Fruit fly (Drosophila melanogaster) whole organism, embryonic: Measurements from ENCODE around the gene CG14410.

Experiments
- CG10274 ChIP-seq: fragments of 200-800 bp; sonication (Bioruptor generic); optimal IDR thresholded peaks from 3 replicates; lab custom pipeline; 2017; ENCODE audit warnings: missing biosample characterization, mild to moderate bottlenecking, missing genetic modification characterization
- CG10321 ChIP-seq: fragments of 200-800 bp; sonication (Bioruptor generic); IDR thresholded peaks from 2 replicates; pipeline ENCODE4 v1.3.6; 2022; ENCODE audit warnings: missing biosample characterization, missing genetic modification characterization
- CG10654 ChIP-seq: fragments of 200-800 bp; sonication (Bioruptor generic); optimal IDR thresholded peaks from 2 replicates; lab custom pipeline; 2016; ENCODE audit warnings: missing biosample characterization, missing genetic modification characterization
- CG10959 ChIP-seq: fragments of 200-800 bp; sonication (Bioruptor generic); IDR thresholded peaks from 2 replicates; pipeline ENCODE4 v1.3.6; 2022; ENCODE audit warnings: missing biosample characterization, missing genetic modification characterization
- CG14014 ChIP-seq: fragments of 200-800 bp; sonication (Bioruptor generic); IDR thresholded peaks from 2 replicates; pipeline ENCODE4 v1.3.6; 2022; ENCODE audit warnings: missing biosample characterization, missing genetic modification characterization
- CG14965 ChIP-seq: fragments of 200-800 bp; sonication (Bioruptor generic); optimal IDR thresholded peaks from 2 replicates; lab custom pipeline; 2016; ENCODE audit warnings: missing biosample characterization, missing genetic modification characterization, borderline replicate concordance
- CG15514 ChIP-seq: fragments of 200-800 bp; sonication (Bioruptor generic); optimal IDR thresholded peaks from 3 replicates; lab custom pipeline; 2017; ENCODE audit warnings: missing biosample characterization, missing genetic modification characterization, mild to moderate bottlenecking, moderate library complexity, missing genetic modification reagents
- CG15601 ChIP-seq: fragments of 200-800 bp; sonication (Bioruptor generic); optimal IDR thresholded peaks from 3 replicates; lab custom pipeline; 2019; ENCODE audit warnings: missing biosample characterization, mild to moderate bottlenecking, missing genetic modification characterization, moderate library complexity
- CG17568 ChIP-seq: fragments of 200-800 bp; sonication (Bioruptor generic); optimal IDR thresholded peaks from 2 replicates; lab custom pipeline; 2018; ENCODE audit warnings: missing biosample characterization, mild to moderate bottlenecking, missing genetic modification characterization, moderate library complexity
- CG17802 ChIP-seq: fragments of 200-800 bp; sonication (Bioruptor generic); optimal IDR thresholded peaks from 2 replicates; lab custom pipeline; 2018; ENCODE audit warnings: missing biosample characterization, mild to moderate bottlenecking, missing genetic modification characterization, moderate library complexity
- CG2129 ChIP-seq: fragments of 200-800 bp; sonication (Bioruptor generic); IDR thresholded peaks from 2 replicates; pipeline ENCODE4 v1.3.6; 2022; ENCODE audit warnings: missing biosample characterization, missing genetic modification characterization; ENCODE audit not compliant: partially characterized antibody
- CG2712 ChIP-seq: fragments of 200-800 bp; optimal IDR thresholded peaks from 3 replicates; lab custom pipeline; 2019; ENCODE audit warnings: missing biosample characterization, mild to moderate bottlenecking, missing genetic modification characterization, moderate library complexity
- CG2889 ChIP-seq: fragments of 200-800 bp; sonication (Bioruptor generic); IDR thresholded peaks from 3 replicates; pipeline ENCODE4 v1.3.6; 2022; ENCODE audit warnings: missing biosample characterization, missing genetic modification characterization
- CG30020 ChIP-seq: fragments of 200-800 bp; optimal IDR thresholded peaks from 2 replicates; lab custom pipeline; 2019; ENCODE audit warnings: missing biosample characterization, mild to moderate bottlenecking, missing genetic modification characterization, moderate library complexity
- CG32532 ChIP-seq: fragments of 200-800 bp; sonication (Bioruptor generic); IDR thresholded peaks from 2 replicates; pipeline ENCODE4 v1.3.6; 2022; ENCODE audit warnings: missing biosample characterization, missing genetic modification characterization
- CG3847 ChIP-seq: fragments of 200-800 bp; sonication (Bioruptor generic); IDR thresholded peaks from 2 replicates; pipeline ENCODE4 v1.3.6; 2022; ENCODE audit warnings: missing biosample characterization, missing genetic modification characterization
- CG6854 ChIP-seq: fragments of 200-800 bp; sonication (Bioruptor generic); optimal IDR thresholded peaks from 3 replicates; lab custom pipeline; 2017; ENCODE audit warnings: missing biosample characterization, mild to moderate bottlenecking, missing genetic modification characterization
- CG8478 ChIP-seq: fragments of >200 bp; optimal IDR thresholded peaks from 2 replicates; lab custom pipeline; 2018
- CG8924 ChIP-seq: fragments of 200-800 bp; optimal IDR thresholded peaks from 3 replicates; lab custom pipeline; 2019; ENCODE audit warnings: missing biosample characterization, mild to moderate bottlenecking, missing genetic modification characterization, moderate library complexity
- CG9727 ChIP-seq: fragments of 200-800 bp; sonication (Bioruptor generic); optimal IDR thresholded peaks from 3 replicates; lab custom pipeline; 2017; ENCODE audit warnings: missing biosample characterization, mild to moderate bottlenecking, missing genetic modification characterization
- CG9876 ChIP-seq: fragments of 200-800 bp; sonication (Bioruptor generic); optimal IDR thresholded peaks from 2 replicates; lab custom pipeline; 2016; ENCODE audit warnings: missing biosample characterization, missing genetic modification characterization
- CoRest ChIP-seq: fragments of 200-800 bp; sonication (Bioruptor generic); optimal IDR thresholded peaks from 3 replicates; lab custom pipeline; 2018; ENCODE audit warnings: missing biosample characterization, mild to moderate bottlenecking, missing genetic modification characterization, moderate library complexity
- Dref ChIP-seq: fragments of 200-800 bp; sonication (Bioruptor generic); IDR thresholded peaks from 2 replicates; pipeline ENCODE4 v1.3.6; 2022; ENCODE audit warnings: missing biosample characterization, missing genetic modification characterization
- Gug ChIP-seq: fragments of 200-800 bp; sonication (Bioruptor generic); IDR thresholded peaks from 4 replicates; pipeline ENCODE4 v1.3.6; 2022; ENCODE audit warnings: missing biosample characterization, missing genetic modification characterization
- Lhr ChIP-seq: fragments of 200-800 bp; sonication (Bioruptor generic); optimal IDR thresholded peaks from 3 replicates; lab custom pipeline; 2017; ENCODE audit warnings: mild to moderate bottlenecking, missing biosample characterization, missing genetic modification reagents, missing genetic modification characterization
- MESR4 ChIP-seq: fragments of 200-800 bp; sonication (Bioruptor generic); optimal IDR thresholded peaks from 2 replicates; lab custom pipeline; 2018; ENCODE audit warnings: missing biosample characterization, mild to moderate bottlenecking, missing genetic modification characterization, moderate library complexity
- Meics ChIP-seq: fragments of 200-800 bp; sonication (Bioruptor generic); optimal IDR thresholded peaks from 2 replicates; lab custom pipeline; 2017; ENCODE audit warnings: missing biosample characterization, mild to moderate bottlenecking, missing genetic modification characterization
- Nf-YC ChIP-seq: fragments of 200-800 bp; optimal IDR thresholded peaks from 3 replicates; lab custom pipeline; 2019; ENCODE audit warnings: missing biosample characterization, mild to moderate bottlenecking, missing genetic modification characterization, moderate library complexity
- Sox100B ChIP-seq: fragments of 200-800 bp; sonication (Bioruptor generic); optimal IDR thresholded peaks from 3 replicates; lab custom pipeline; 2018; ENCODE audit warnings: missing biosample characterization, mild to moderate bottlenecking, missing genetic modification characterization
- Sry-δ ChIP-seq: fragments of 200-800 bp; sonication (Bioruptor generic); optimal IDR thresholded peaks from 2 replicates; lab custom pipeline; 2016; ENCODE audit warnings: missing biosample characterization, missing genetic modification characterization
- YL-1 ChIP-seq: fragments of 200-800 bp; sonication (Bioruptor generic); optimal IDR thresholded peaks from 3 replicates; lab custom pipeline; 2017; ENCODE audit warnings: missing biosample characterization, mild to moderate bottlenecking, missing genetic modification characterization
- chn ChIP-seq: fragments of 200-800 bp; sonication (Bioruptor generic); optimal IDR thresholded peaks from 2 replicates; lab custom pipeline; 2016; ENCODE audit warnings: missing biosample characterization, missing genetic modification characterization
- corto ChIP-seq: fragments of 200-800 bp; sonication (Bioruptor generic); optimal IDR thresholded peaks from 2 replicates; lab custom pipeline; 2016; ENCODE audit warnings: missing biosample characterization, mild to moderate bottlenecking, missing genetic modification characterization, moderate library complexity
- crol ChIP-seq: fragments of 200-800 bp; sonication (Bioruptor generic); IDR thresholded peaks from 2 replicates; pipeline ENCODE4 v1.3.6; 2022; ENCODE audit warnings: missing biosample characterization, missing genetic modification characterization
- dimm ChIP-seq: fragments of 200-800 bp; sonication (Bioruptor generic); IDR thresholded peaks from 2 replicates; pipeline ENCODE4 v1.3.6; 2022; ENCODE audit warnings: missing biosample characterization, missing genetic modification characterization
- fu2 ChIP-seq: fragments of 200-800 bp; sonication (Bioruptor generic); optimal IDR thresholded peaks from 2 replicates; lab custom pipeline; 2016; ENCODE audit warnings: missing biosample characterization, missing genetic modification characterization
- kay ChIP-seq: fragments of 200-800 bp; sonication (Bioruptor generic); optimal IDR thresholded peaks from 2 replicates; lab custom pipeline; 2016; ENCODE audit warnings: missing biosample characterization, missing genetic modification characterization
- klu ChIP-seq: fragments of 200-800 bp; sonication (Bioruptor generic); IDR thresholded peaks from 2 replicates; pipeline ENCODE4 v1.3.6; 2022; ENCODE audit warnings: missing biosample characterization, missing genetic modification characterization
- lab ChIP-seq: fragments of 200-800 bp; sonication (Bioruptor generic); optimal IDR thresholded peaks from 3 replicates; lab custom pipeline; 2017; ENCODE audit warnings: missing biosample characterization, missing genetic modification characterization, mild to moderate bottlenecking, moderate library complexity, missing genetic modification reagents
- lov ChIP-seq, 2 experiments: fragments of 200-800 bp in 1 of 2; fragments of >200 bp in 1 of 2; sonication (Bioruptor generic) in 1 of 2; IDR thresholded peaks in 1 of 2; optimal IDR thresholded peaks in 1 of 2; 2 replicates in 1 of 2; 3 replicates in 1 of 2; pipeline versions ENCODE4 v1.3.6 to Lab custom; 2017 to 2022; ENCODE audit warnings: missing biosample characterization in 1 of 2, missing genetic modification characterization in 1 of 2
- p53 ChIP-seq: fragments of 200-800 bp; sonication (Bioruptor generic); optimal IDR thresholded peaks from 2 replicates; lab custom pipeline; 2016; ENCODE audit warnings: missing biosample characterization, missing genetic modification characterization
- pros ChIP-seq: fragments of 200-800 bp; sonication (Bioruptor generic); optimal IDR thresholded peaks from 3 replicates; lab custom pipeline; 2019; ENCODE audit warnings: missing biosample characterization, mild to moderate bottlenecking, missing genetic modification characterization, moderate library complexity
- psq ChIP-seq: fragments of 200-800 bp; sonication (Bioruptor generic); optimal IDR thresholded peaks from 2 replicates; lab custom pipeline; 2017; ENCODE audit warnings: missing biosample characterization, missing genetic modification characterization
- repo ChIP-seq: fragments of 200-800 bp; sonication (Bioruptor generic); optimal IDR thresholded peaks from 2 replicates; lab custom pipeline; 2016; ENCODE audit warnings: missing biosample characterization, missing genetic modification characterization
- run ChIP-seq: fragments of 200-800 bp; sonication (Bioruptor generic); optimal IDR thresholded peaks from 3 replicates; lab custom pipeline; 2018; ENCODE audit warnings: missing biosample characterization, mild to moderate bottlenecking, missing genetic modification characterization
- usp ChIP-seq: fragments of >200 bp; optimal IDR thresholded peaks from 2 replicates; lab custom pipeline; 2017; ENCODE audit warnings: missing biosample characterization, missing genetic modification characterization
- wdn ChIP-seq: fragments of 200-800 bp; sonication (Bioruptor generic); IDR thresholded peaks from 2 replicates; pipeline ENCODE4 v1.3.6; 2022; ENCODE audit warnings: missing biosample characterization, missing genetic modification characterization
- yki ChIP-seq: fragments of >200 bp; optimal IDR thresholded peaks from 3 replicates; lab custom pipeline; 2018
- z ChIP-seq: fragments of 200-800 bp; sonication (Bioruptor generic); IDR thresholded peaks from 3 replicates; pipeline ENCODE4 v1.3.6; 2022; ENCODE audit warnings: missing biosample characterization, missing genetic modification characterization
- zen ChIP-seq: fragments of 200-800 bp; sonication (Bioruptor generic); optimal IDR thresholded peaks from 3 replicates; lab custom pipeline; 2018; ENCODE audit warnings: missing biosample characterization, mild to moderate bottlenecking, missing genetic modification characterization, moderate library complexity
- zen2 ChIP-seq: fragments of 200-800 bp; sonication (Bioruptor generic); IDR thresholded peaks from 3 replicates; pipeline ENCODE4 v1.3.6; 2022; ENCODE audit warnings: missing biosample characterization, missing genetic modification characterization; ENCODE audit not compliant: partially characterized antibody

The CG14410 gene

dm6 chrX:14832562-14833303, 3.8 kb upstream of the CG14410 start, which contains the start of gene CG14411 (continued):
- TF ChIP-seq Dref (GFP tag; lab: Robert Waterston, UW) (peak; percentile 52), dimm (GFP tag; lab: Robert Waterston, UW) (no peak), zen2 (GFP tag; lab: Robert Waterston, UW) (no peak), YL-1 (GFP tag; lab: Kevin White, UChicago) (peak; percentile 58), Sry-δ (GFP tag; lab: Kevin White, UChicago) (peak; percentile 35), CG15601 (tag; lab: Kevin White, UChicago) (no peak), z (no peak), CG6854 (GFP tag; lab: Kevin White, UChicago) (no peak), Lhr (peak; percentile 36), CG15514 (GFP tag; lab: Kevin White, UChicago) (peak; percentile 25), Nf-YC (no peak), CG2889 (no peak), CG17802 (tag; lab: Kevin White, UChicago) (no peak), CG10959 (GFP tag; lab: Robert Waterston, UW) (no peak), Meics (GFP tag; lab: Kevin White, UChicago) (no peak), run (tag; lab: Kevin White, UChicago) (no peak), yki (lab: Kevin White, UChicago) (no peak), CG8478 (lab: Kevin White, UChicago) (peak; percentile 28), CG10321 (no peak), CG2712 (no peak), psq (GFP tag; lab: Kevin White, UChicago) (no peak), CG14965 (no peak), Sox100B (GFP tag; lab: Kevin White, UChicago) (no peak), wdn (GFP tag; lab: Robert Waterston, UW) (no peak), CG2129 (no peak), chn (GFP tag; lab: Kevin White, UChicago) (no peak), CG9727 (no peak), crol (GFP tag; lab: Robert Waterston, UW) (peak; percentile 80), klu (GFP tag; lab: Robert Waterston, UW) (no peak), corto (GFP tag; lab: Kevin White, UChicago) (no peak), CG10654 (GFP tag; lab: Kevin White, UChicago) (no peak), CG32532 (GFP tag; lab: Robert Waterston, UW) (no peak), CG8924 (peak; percentile 31), CG3847 (GFP tag; lab: Robert Waterston, UW) (peak; percentile 35), pros (no peak), lab (GFP tag; lab: Kevin White, UChicago) (no peak), CG30020 (tag; lab: Kevin White, UChicago) (no peak), kay (GFP tag; lab: Kevin White, UChicago) (no peak), CG17568 (GFP tag; lab: Kevin White, UChicago) (no peak), p53 (peak; percentile 10), CoRest (tag; lab: Kevin White, UChicago) (no peak), lov (optimal IDR thresholded peaks at IDR 0.05; lab: Kevin White, UChicago) (no peak), lov (GFP tag; IDR thresholded peaks at IDR 0.05; lab: Robert Waterston, UW) (no peak), fu2 (GFP tag; lab: Kevin White, UChicago) (no peak), CG14014 (no peak), MESR4 (GFP tag; lab: Kevin White, UChicago) (peak; percentile 74), CG10274 (no peak), zen (peak; percentile 16), CG9876 (GFP tag; lab: Kevin White, UChicago) (no peak), repo (GFP tag; lab: Kevin White, UChicago) (no peak), usp (no peak), Gug (no peak)
